Worm (Caenorhabditis elegans) whole organism, L2 larva: ENCODE data around the gene F15B9.11.
A peak's percentile ranks its signal among the peaks of the same experiment; 100 is the strongest.

Experiments
- C34F6.9 ChIP-seq: fragments of 150-350 bp; optimal IDR thresholded peaks from 2 replicates; lab custom pipeline; 2014; ENCODE audit warnings: missing biosample characterization, missing genetic modification characterization
- F13H6.1 ChIP-seq: sonication (generic microtip); optimal IDR thresholded peaks from 2 replicates; lab custom pipeline; 2016; ENCODE audit warnings: missing genetic modification characterization, missing compliant biosample characterization
- R02D3.7 ChIP-seq: fragments of 150-350 bp; optimal IDR thresholded peaks from 2 replicates; lab custom pipeline; 2014; ENCODE audit warnings: missing biosample characterization, missing genetic modification characterization
- Y55F3AM.14 ChIP-seq: fragments of 200-800 bp; sonication (Bioruptor generic); optimal IDR thresholded peaks from 2 replicates; lab custom pipeline; 2018; ENCODE audit warnings: mild to moderate bottlenecking, missing genetic modification characterization, missing compliant biosample characterization
- ZK546.5 ChIP-seq: sonication (generic microtip); optimal IDR thresholded peaks from 2 replicates; lab custom pipeline; 2017; ENCODE audit warnings: missing biosample characterization, missing genetic modification characterization
- alr-1 ChIP-seq: fragments of 150-350 bp; optimal IDR thresholded peaks from 2 replicates; lab custom pipeline; 2014; ENCODE audit warnings: missing biosample characterization, missing genetic modification characterization
- aly-2 ChIP-seq: fragments of 150-350 bp; optimal IDR thresholded peaks from 2 replicates; lab custom pipeline; 2014; ENCODE audit warnings: missing biosample characterization, missing genetic modification characterization
- ama-1 ChIP-seq: fragments of 150-350 bp; optimal IDR thresholded peaks from 2 replicates; lab custom pipeline; 2018; ENCODE audit warnings: inconsistent platforms
- blmp-1 ChIP-seq: sonication (generic microtip); optimal IDR thresholded peaks from 2 replicates; lab custom pipeline; 2017; ENCODE audit warnings: missing genetic modification characterization, mild to moderate bottlenecking, missing compliant biosample characterization, antibody characterized with exemption, moderate library complexity; ENCODE audit not compliant: insufficient read depth
- ceh-82 ChIP-seq: fragments of 150-350 bp; optimal IDR thresholded peaks from 2 replicates; lab custom pipeline; 2014; ENCODE audit warnings: missing biosample characterization, missing genetic modification characterization
- crh-2 ChIP-seq: sonication (generic microtip); optimal IDR thresholded peaks from 2 replicates; lab custom pipeline; 2017; ENCODE audit warnings: missing biosample characterization, missing genetic modification characterization
- dmd-4 ChIP-seq: sonication (generic microtip); optimal IDR thresholded peaks from 2 replicates; lab custom pipeline; 2017; ENCODE audit warnings: missing biosample characterization, missing genetic modification characterization
- egl-27 ChIP-seq: sonication (generic microtip); optimal IDR thresholded peaks from 3 replicates; lab custom pipeline; 2017; ENCODE audit warnings: missing biosample characterization, missing genetic modification reagents, missing genetic modification characterization
- fos-1 ChIP-seq: fragments of 150-350 bp; optimal IDR thresholded peaks from 2 replicates; lab custom pipeline; 2014; ENCODE audit warnings: missing biosample characterization, missing genetic modification characterization
- lin-11 ChIP-seq: fragments of 150-350 bp; sonication (generic microtip); optimal IDR thresholded peaks from 2 replicates; lab custom pipeline; 2014; ENCODE audit warnings: missing biosample characterization, missing genetic modification characterization, inconsistent platforms, mixed read lengths
- lin-13 ChIP-seq: fragments of 150-350 bp; optimal IDR thresholded peaks from 2 replicates; lab custom pipeline; 2014; ENCODE audit warnings: missing biosample characterization, missing genetic modification reagents, missing genetic modification characterization
- lin-39 ChIP-seq: fragments of 150-350 bp; optimal IDR thresholded peaks from 2 replicates; lab custom pipeline; 2014; ENCODE audit warnings: missing biosample characterization, missing genetic modification reagents, missing genetic modification characterization
- lsy-2 ChIP-seq, 2 experiments: fragments of 150-350 bp in 1 of 2; sonication (generic microtip) in 1 of 2; optimal IDR thresholded peaks; 2 replicates each; lab custom pipeline; 2014 to 2017; ENCODE audit warnings: missing biosample characterization in 2 of 2, missing genetic modification characterization in 2 of 2
- mab-5 ChIP-seq: fragments of 150-350 bp; optimal IDR thresholded peaks from 2 replicates; lab custom pipeline; 2014; ENCODE audit warnings: missing biosample characterization, missing genetic modification characterization
- mbf-1 ChIP-seq: sonication (generic microtip); optimal IDR thresholded peaks from 2 replicates; lab custom pipeline; 2017; ENCODE audit warnings: missing biosample characterization, missing genetic modification characterization
- nhr-10 ChIP-seq: sonication (generic microtip); optimal IDR thresholded peaks from 2 replicates; lab custom pipeline; 2017; ENCODE audit warnings: missing biosample characterization, missing genetic modification characterization
- nhr-12 ChIP-seq: fragments of 150-350 bp; optimal IDR thresholded peaks from 2 replicates; lab custom pipeline; 2014; ENCODE audit warnings: missing biosample characterization, missing genetic modification characterization
- nhr-129 ChIP-seq: fragments of 150-350 bp; optimal IDR thresholded peaks from 2 replicates; lab custom pipeline; 2014; ENCODE audit warnings: missing biosample characterization, missing genetic modification characterization
- nhr-25 ChIP-seq: fragments of 150-350 bp; sonication (generic microtip); optimal IDR thresholded peaks from 3 replicates; lab custom pipeline; 2014; ENCODE audit warnings: missing biosample characterization, missing genetic modification characterization
- peb-1 ChIP-seq: fragments of 150-350 bp; optimal IDR thresholded peaks from 2 replicates; lab custom pipeline; 2014; ENCODE audit warnings: missing biosample characterization, missing genetic modification characterization
- sem-4 ChIP-seq: fragments of 150-350 bp; optimal IDR thresholded peaks from 2 replicates; lab custom pipeline; 2014; ENCODE audit warnings: missing biosample characterization, missing genetic modification reagents, missing genetic modification characterization
- skn-1 ChIP-seq: sonication (generic microtip); optimal IDR thresholded peaks from 2 replicates; lab custom pipeline; 2017; ENCODE audit warnings: missing biosample characterization, missing genetic modification characterization
- sma-9 ChIP-seq, 2 experiments: fragments of 150-350 bp in 1 of 2; sonication (generic microtip) in 1 of 2; optimal IDR thresholded peaks; 2 replicates each; lab custom pipeline; 2014 to 2016; ENCODE audit warnings: missing genetic modification characterization in 2 of 2, mild to moderate bottlenecking in 1 of 2, missing biosample characterization in 1 of 2, missing compliant biosample characterization in 1 of 2, missing genetic modification reagents in 1 of 2, moderate library complexity in 1 of 2
- snpc-4 ChIP-seq: fragments of 150-350 bp; optimal IDR thresholded peaks from 2 replicates; lab custom pipeline; 2014; ENCODE audit warnings: missing biosample characterization, missing genetic modification characterization
- unc-39 ChIP-seq: fragments of 150-350 bp; optimal IDR thresholded peaks from 2 replicates; lab custom pipeline; 2014; ENCODE audit warnings: missing biosample characterization, missing genetic modification characterization
- unc-55 ChIP-seq: fragments of 150-350 bp; sonication (generic microtip); optimal IDR thresholded peaks from 3 replicates; lab custom pipeline; 2014; ENCODE audit warnings: missing biosample characterization, missing genetic modification reagents, missing genetic modification characterization
- ztf-4 ChIP-seq: fragments of 150-350 bp; optimal IDR thresholded peaks from 2 replicates; lab custom pipeline; 2014; ENCODE audit warnings: missing biosample characterization, missing genetic modification characterization

Gene F15B9.11

ce11 chrV:12987061-12987460, 5.6 kb downstream of the F15B9.11 start, which contains the start of gene shw-3:
shw-3 (minus strand) TSS chrV:12987161.
- TF ChIP-seq lin-13 (GFP tag; lab: Kevin White, UChicago) (no peak), sma-9 (GFP tag; optimal IDR thresholded peaks at IDR 0.05; lab: Kevin White, UChicago) (no peak), sma-9 (tag; optimal IDR thresholded peaks at IDR 0.05; lab: Kevin White, UChicago) (no peak), lin-11 (no peak), nhr-12 (tag; lab: Kevin White, UChicago) (no peak), ceh-82 (tag; lab: Kevin White, UChicago) (no peak), Y55F3AM.14 (GFP tag; lab: Kevin White, UChicago) (no peak), R02D3.7 (tag; lab: Kevin White, UChicago) (no peak), lsy-2 (tag; optimal IDR thresholded peaks at IDR 0.05; lab: Kevin White, UChicago) (no peak), peb-1 (tag; lab: Kevin White, UChicago) (no peak), lin-39 (no peak), egl-27 (tag; lab: Kevin White, UChicago) (no peak), skn-1 (no peak), ztf-4 (no peak), sem-4 (tag; lab: Kevin White, UChicago) (no peak), dmd-4 (tag; lab: Kevin White, UChicago) (no peak), crh-2 (tag; lab: Kevin White, UChicago) (no peak), blmp-1 (tag; lab: Kevin White, UChicago) (no peak)

DNA sequence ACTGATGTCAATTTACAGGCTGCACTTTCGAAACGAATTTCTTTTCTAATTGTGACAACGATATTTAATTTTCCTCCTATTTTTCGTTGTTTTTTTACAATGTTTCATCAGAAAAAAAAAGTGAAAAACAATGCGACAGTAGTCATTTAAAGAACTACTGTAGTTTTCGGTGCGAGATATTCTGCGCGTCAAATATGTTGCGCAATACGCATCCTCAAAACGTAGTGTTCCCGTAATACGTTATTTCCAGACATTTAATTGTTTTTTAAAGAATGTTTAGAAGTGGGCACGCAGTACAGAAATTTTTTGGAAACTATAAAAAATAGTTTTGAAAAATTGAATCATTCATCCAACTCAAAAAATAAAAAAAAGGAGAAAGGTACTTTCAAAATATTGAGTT, 18.6 kb downstream of the F15B9.11 start:
- TF ChIP-seq peb-1 (tag; lab: Kevin White, UChicago) (no peak), ZK546.5 (tag; lab: Kevin White, UChicago) (no peak), lsy-2 (tag; optimal IDR thresholded peaks at IDR 0.05; lab: Kevin White, UChicago) (no peak), alr-1 (tag; lab: Kevin White, UChicago) (no peak), lin-11 (no peak), C34F6.9 (tag; lab: Kevin White, UChicago) (no peak), sma-9 (GFP tag; optimal IDR thresholded peaks at IDR 0.05; lab: Kevin White, UChicago) (no peak), sma-9 (tag; optimal IDR thresholded peaks at IDR 0.05; lab: Kevin White, UChicago) (no peak), egl-27 (tag; lab: Kevin White, UChicago) (no peak), skn-1 (no peak), lin-13 (GFP tag; lab: Kevin White, UChicago) (no peak), snpc-4 (tag; lab: Kevin White, UChicago) (no peak), ceh-82 (tag; lab: Kevin White, UChicago) (no peak), nhr-25 (tag; lab: Kevin White, UChicago) (no peak), mbf-1 (tag; lab: Kevin White, UChicago) (no peak), F13H6.1 (no peak)

DNA sequence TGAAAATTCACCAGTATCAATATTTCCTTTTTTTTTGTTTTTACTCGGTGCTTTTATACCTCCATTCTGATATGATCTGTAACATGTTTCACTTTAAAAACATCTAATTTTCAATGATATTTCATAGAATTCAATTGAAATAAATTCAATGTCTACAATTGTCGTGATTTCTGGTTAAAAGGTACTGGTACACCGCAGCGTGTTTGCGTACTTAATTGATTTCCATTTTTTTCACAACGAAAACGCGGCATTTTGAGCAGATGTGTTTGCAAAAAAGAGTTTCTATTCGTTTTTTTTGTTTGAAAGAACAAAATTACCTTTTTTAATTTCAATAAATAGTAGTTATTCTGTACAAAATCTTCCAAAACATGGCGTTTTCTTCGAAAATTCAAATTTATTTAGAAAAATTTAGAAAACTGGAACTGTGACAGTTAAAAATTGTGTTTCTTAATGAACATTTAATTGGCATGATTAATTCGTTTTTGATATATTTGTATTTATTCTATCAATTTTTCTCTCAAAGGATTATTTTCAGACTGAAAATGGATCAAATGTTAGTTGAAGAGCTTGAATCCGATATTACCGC, 22.0 kb downstream of the F15B9.11 start, which contains the start of gene pnn-1:
pnn-1 (plus strand) TSS at position 536 of the 586 bp plus-strand sequence.
- TF ChIP-seq nhr-129 (tag; lab: Kevin White, UChicago) (peak; percentile 28), mab-5 (no peak), lin-13 (GFP tag; lab: Kevin White, UChicago) (peak; percentile 58), lsy-2 (tag; optimal IDR thresholded peaks at IDR 0.05; lab: Kevin White, UChicago) (peak; percentile 28 to 84), ama-1 (lab: Kevin White, UChicago) (no peak), nhr-10 (tag; lab: Kevin White, UChicago) (no peak), sem-4 (tag; lab: Kevin White, UChicago) (peak; percentile 26), unc-39 (tag; lab: Kevin White, UChicago) (no peak), ceh-82 (tag; lab: Kevin White, UChicago) (no peak), unc-55 (peak; percentile 55), sma-9 (GFP tag; optimal IDR thresholded peaks at IDR 0.05; lab: Kevin White, UChicago) (peak; percentile 1), sma-9 (tag; optimal IDR thresholded peaks at IDR 0.05; lab: Kevin White, UChicago) (no peak), nhr-25 (tag; lab: Kevin White, UChicago) (peak; percentile 61), nhr-12 (tag; lab: Kevin White, UChicago) (no peak), egl-27 (tag; lab: Kevin White, UChicago) (no peak), fos-1 (no peak), C34F6.9 (tag; lab: Kevin White, UChicago) (peak; percentile 45), aly-2 (no peak), crh-2 (tag; lab: Kevin White, UChicago) (peak; percentile 4), peb-1 (tag; lab: Kevin White, UChicago) (no peak), mbf-1 (tag; lab: Kevin White, UChicago) (no peak)

- TF ChIP-seq lin-11, result no peak
Observed at ce11 chrV:12968555-12968954, 24.1 kb downstream of the F15B9.11 start, which contains the start of gene lin-46. lin-46 (plus strand) TSS chrV:12968855.
